Worm (Caenorhabditis elegans): ENCODE measurements around the gene oig-4.

The oig-4 gene

DNA sequence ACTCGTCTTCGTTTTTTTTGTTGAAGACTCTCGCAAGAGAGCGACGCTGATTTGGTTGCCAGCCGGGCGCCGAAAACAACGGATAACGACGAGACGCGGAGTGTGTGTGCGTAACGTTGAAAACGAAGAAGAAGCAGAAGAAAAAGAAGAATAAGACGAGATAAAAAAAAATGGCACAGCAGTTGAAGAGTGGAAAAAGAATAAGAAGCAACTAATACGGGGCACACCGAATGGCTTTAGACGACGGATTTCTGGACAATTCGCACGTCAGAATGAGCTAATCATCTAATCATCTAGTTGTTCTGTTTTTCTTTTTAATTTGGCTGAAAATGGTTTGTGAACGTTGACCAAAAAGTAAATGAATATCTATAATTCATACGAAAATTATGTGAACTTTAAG, 23.6 kb downstream of the oig-4 start:
- TF ChIP-seq W03F9.2 (tag; optimal IDR thresholded peaks at IDR 0.05), result no peak
- no peak for TF ChIP-seq him-1 (tag; optimal IDR thresholded peaks at IDR 0.05)
- TF ChIP-seq dao-5 (tag; optimal IDR thresholded peaks at IDR 0.05), result no peak

DNA sequence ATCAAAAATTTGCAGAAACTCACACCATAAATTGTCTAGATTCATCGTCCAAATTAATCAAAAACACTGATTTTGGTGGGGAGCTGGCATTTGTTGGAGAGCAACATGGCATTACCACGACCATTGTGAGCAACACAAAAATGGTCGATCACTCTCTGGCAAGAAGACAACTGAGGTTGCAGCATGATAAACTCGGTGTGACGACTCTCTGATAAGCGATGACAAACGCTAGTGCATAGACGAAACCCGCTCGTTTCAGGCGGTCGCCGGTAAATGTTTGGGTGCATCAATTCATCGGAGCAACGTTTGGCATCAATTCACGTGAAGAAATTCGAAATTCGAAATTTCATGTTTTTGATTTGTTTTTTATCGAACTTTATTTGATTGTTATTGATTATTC, 25.7 kb downstream of the oig-4 start:
- no peak for TF ChIP-seq him-1 (tag; optimal IDR thresholded peaks at IDR 0.05)
- no peak for TF ChIP-seq W03F9.2 (tag; optimal IDR thresholded peaks at IDR 0.05)

DNA sequence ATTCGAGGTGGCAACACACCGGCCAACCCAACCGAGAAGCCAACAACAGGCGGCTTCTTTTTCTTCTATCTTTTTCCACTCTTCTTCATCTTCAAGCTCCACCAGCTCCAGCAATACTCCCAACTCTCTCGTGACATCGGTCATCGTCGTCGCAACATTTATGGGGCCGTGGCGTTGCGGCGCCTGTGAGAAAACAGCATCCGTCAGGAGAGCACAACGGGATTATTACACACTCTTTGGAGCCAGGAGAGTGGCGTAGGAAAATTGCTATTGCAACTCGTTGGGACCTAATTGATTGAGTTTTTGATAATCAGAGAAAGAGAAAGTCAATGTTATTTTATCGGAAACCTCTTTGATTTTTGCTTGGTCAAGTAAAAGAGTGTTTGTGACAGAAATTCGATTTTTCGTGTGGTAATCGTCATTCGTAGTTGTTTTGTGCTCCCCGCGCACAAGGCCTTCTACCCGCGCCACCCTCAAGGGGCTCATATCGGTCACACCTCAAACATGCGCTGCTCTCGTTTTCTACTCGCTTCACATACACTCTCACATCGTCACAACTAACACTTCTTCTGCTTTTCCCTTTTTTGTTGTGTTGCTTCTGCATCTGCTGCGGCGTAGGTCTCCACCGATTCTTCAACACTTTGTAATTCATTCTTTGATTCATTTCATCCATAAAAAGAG, 27.0 kb downstream of the oig-4 start:
- TF ChIP-seq W03F9.2 (tag; optimal IDR thresholded peaks at IDR 0.05), result no peak
- no peak for TF ChIP-seq dao-5 (tag; optimal IDR thresholded peaks at IDR 0.05)
- TF ChIP-seq him-1 (tag; optimal IDR thresholded peaks at IDR 0.05), result no peak

DNA sequence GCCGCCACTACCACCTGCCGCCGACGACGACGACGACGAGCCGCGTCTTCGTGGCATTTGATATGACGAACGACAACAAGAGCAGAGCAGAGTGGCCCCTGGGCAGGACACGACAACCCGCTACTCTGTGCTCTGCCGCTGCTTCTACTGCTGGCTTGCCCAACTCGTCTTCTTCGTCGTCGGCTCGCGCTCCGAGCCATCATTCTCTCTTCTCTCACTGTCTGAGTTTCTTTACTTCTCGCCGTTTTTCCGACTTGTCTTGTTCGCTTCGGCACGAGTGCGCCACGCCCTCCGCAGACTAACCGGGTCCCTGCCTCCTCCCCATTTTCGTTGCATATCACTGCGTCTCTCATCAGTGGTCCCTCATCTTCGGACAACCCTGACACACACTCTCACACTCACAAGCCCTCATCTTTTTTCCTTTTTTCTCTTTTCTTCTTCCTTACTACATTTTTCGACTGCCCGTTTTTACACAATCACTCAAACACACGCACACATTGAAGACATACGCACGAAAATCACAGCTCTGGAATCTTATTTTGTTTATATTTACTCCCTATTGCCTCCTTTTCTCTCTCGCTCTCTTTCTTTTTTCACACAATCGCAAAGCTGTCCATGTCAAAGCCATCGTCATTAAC, 28.8 kb downstream of the oig-4 start:
- TF ChIP-seq W03F9.2 (tag; optimal IDR thresholded peaks at IDR 0.05) (no peak), him-1 (tag; optimal IDR thresholded peaks at IDR 0.05) (peak; percentile 81)

DNA sequence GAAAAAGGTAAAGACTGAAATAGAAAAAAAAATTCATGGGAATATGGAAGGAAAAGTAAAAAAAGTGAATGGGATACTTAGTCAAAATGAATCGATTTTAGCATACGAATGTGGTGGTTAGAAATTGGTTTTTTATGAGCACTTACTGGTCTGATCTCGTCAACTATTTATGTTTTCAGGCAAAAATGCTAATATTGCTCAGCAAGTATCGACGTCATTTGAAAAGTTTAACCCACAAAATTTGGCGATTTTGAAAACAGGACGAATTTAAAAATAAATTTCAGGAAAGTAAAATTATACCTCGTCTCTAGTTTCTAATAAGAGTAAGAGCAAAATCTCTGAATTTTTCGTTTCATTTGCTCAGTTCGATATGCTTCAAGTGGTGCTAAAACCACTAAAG, 29.9 kb downstream of the oig-4 start:
- TF ChIP-seq W03F9.2 (tag; optimal IDR thresholded peaks at IDR 0.05) (no peak), him-1 (tag; optimal IDR thresholded peaks at IDR 0.05) (no peak), dao-5 (tag; optimal IDR thresholded peaks at IDR 0.05) (no peak)

DNA sequence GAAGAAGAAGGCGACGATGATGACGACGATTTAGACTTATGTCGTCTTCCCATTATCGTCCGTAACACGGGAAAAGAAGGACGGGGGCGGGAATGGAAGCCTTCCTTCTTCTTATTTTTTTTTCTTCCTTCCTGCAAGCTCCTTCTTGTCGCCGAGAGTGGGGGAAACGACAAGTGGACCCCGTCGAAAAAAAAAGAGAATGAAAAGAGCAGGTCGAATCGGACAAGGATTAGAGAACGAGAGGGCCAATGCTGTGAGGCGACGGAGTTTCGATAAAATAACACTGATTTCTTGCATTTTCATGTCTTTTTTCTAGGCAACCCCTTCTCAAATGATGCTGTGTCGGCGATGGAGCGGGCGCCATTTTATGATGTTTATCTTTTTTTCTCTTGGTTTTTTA, 37.8 kb downstream of the oig-4 start, which contains the start of gene pde-4:
Gene pde-4 (minus strand): TSS at position 76 of the 400 bp plus-strand sequence.
- TF ChIP-seq W03F9.2 (tag; optimal IDR thresholded peaks at IDR 0.05) (no peak), him-1 (tag; optimal IDR thresholded peaks at IDR 0.05) (no peak), dao-5 (tag; optimal IDR thresholded peaks at IDR 0.05) (no peak)

DNA sequence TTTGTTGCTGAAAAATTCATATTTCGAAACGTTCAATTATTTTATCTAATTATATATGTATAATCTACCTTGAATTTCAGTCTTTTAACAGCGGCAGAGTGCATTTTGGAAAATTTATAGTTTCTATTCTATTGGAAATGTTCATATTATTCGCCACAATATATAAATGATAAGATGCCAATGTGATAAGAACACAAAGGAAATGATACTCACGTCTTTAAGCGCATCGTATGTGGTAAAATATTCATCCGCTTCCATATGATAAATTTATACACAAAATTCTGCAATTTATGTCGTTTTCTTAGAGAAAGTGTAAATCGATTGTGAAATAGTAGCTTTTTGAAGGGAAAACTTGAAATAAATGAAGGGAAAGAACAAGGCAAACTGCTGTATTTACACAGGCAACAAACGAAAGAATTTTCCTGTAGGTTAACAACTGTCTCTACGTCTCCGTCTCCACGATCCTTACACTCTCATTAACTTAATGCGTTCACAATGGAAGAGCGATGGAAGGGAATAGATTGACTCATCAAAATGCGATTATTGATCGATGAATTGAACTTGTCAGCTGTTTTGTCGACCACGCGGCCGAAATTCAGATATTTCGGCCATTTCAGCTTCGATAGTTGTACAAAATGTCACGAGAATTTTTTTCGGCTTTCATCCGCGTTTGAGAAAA, 48.8 kb downstream of the oig-4 start, which contains the start of gene alfa-1:
Gene alfa-1 (minus strand): TSS at position 515 of the 679 bp plus-strand sequence.
- no peak for TF ChIP-seq dao-5 (tag; optimal IDR thresholded peaks at IDR 0.05)
- TF ChIP-seq W03F9.2 (tag; optimal IDR thresholded peaks at IDR 0.05), result no peak
- no peak for TF ChIP-seq him-1 (tag; optimal IDR thresholded peaks at IDR 0.05)

DNA sequence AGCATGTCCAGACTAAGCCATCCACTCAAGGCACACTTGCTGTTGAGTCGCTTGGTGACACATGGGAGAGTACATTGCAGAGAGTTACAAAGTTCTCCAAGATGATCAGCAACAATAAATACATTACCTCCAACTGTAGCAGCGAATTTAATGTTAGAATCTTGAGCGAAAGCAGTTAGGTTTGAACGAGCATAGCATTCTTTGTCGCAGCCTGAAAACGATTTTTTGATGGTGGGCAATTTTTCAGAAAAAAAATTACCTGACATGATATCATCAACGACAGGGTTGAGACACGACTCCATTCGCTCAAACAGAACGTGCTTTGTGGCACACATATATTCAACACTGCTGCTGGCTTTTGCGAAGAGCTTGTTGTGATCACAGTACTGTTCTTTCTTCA, 49.7 kb downstream of the oig-4 start:
- no peak for TF ChIP-seq him-1 (tag; optimal IDR thresholded peaks at IDR 0.05)
- no peak for TF ChIP-seq W03F9.2 (tag; optimal IDR thresholded peaks at IDR 0.05)
- no peak for TF ChIP-seq dao-5 (tag; optimal IDR thresholded peaks at IDR 0.05)

All from whole organism, L4/young adult.